Fruit fly (Drosophila melanogaster) whole organism, wandering third instar larva: ENCODE measurements around the gene comm.
A peak's percentile ranks its signal among the peaks of the same experiment; 100 is the strongest.

Experiments
- CG32264 ChIP-seq: fragments of 200-800 bp; sonication (Bioruptor generic); optimal IDR thresholded peaks from 2 replicates; lab custom pipeline; 2016; ENCODE audit warnings: missing biosample characterization, missing genetic modification characterization
- Dif ChIP-seq: fragments of 200-275, 200-300 bp; sonication (Bioruptor generic); optimal IDR thresholded peaks from 2 replicates; lab custom pipeline; 2018; ENCODE audit warnings: missing biosample characterization, missing genetic modification characterization; ENCODE audit not compliant: partially characterized antibody
- GATAd ChIP-seq: sonication (Bioruptor generic); optimal IDR thresholded peaks from 2 replicates; lab custom pipeline; 2016; ENCODE audit warnings: missing biosample characterization, missing genetic modification characterization
- HLH106 ChIP-seq: fragments of 200-800 bp; optimal IDR thresholded peaks from 3 replicates; lab custom pipeline; 2019; ENCODE audit warnings: missing biosample characterization, mild to moderate bottlenecking, missing genetic modification characterization, moderate library complexity
- Hnf4 ChIP-seq: fragments of 200-800 bp; sonication (Bioruptor generic); optimal IDR thresholded peaks from 2 replicates; lab custom pipeline; 2016; ENCODE audit warnings: missing biosample characterization, mild to moderate bottlenecking, missing genetic modification characterization
- Hr78 ChIP-seq: fragments of >200 bp; optimal IDR thresholded peaks from 2 replicates; lab custom pipeline; 2017; ENCODE audit warnings: missing biosample characterization, missing genetic modification characterization
- Jra ChIP-seq: sonication (Bioruptor generic); optimal IDR thresholded peaks from 2 replicates; lab custom pipeline; 2016; ENCODE audit warnings: missing biosample characterization, missing genetic modification characterization
- Mio ChIP-seq: sonication (Bioruptor generic); optimal IDR thresholded peaks from 2 replicates; lab custom pipeline; 2016; ENCODE audit warnings: missing biosample characterization, missing genetic modification characterization
- Myc ChIP-seq: fragments of >200 bp; optimal IDR thresholded peaks from 2 replicates; lab custom pipeline; 2017
- N ChIP-seq: fragments of >200 bp; optimal IDR thresholded peaks from 2 replicates; lab custom pipeline; 2018; ENCODE audit warnings: missing biosample characterization, missing external identifiers, missing genetic modification characterization
- OdsH ChIP-seq: fragments of 200-800 bp; sonication (Bioruptor generic); optimal IDR thresholded peaks from 2 replicates; lab custom pipeline; 2016; ENCODE audit warnings: missing biosample characterization, mild to moderate bottlenecking, missing genetic modification characterization
- Rel ChIP-seq, 2 experiments: fragments of 200-800 bp; sonication (Bioruptor generic) in 1 of 2; optimal IDR thresholded peaks; 2 replicates in 1 of 2; 3 replicates in 1 of 2; lab custom pipeline; 2016 to 2019; ENCODE audit warnings: mild to moderate bottlenecking in 2 of 2, missing biosample characterization in 2 of 2, missing genetic modification characterization in 2 of 2, moderate library complexity in 1 of 2
- Sp1 ChIP-seq: fragments of 200-800 bp; sonication (Bioruptor generic); optimal IDR thresholded peaks from 3 replicates; lab custom pipeline; 2019; ENCODE audit warnings: missing biosample characterization, mild to moderate bottlenecking, missing genetic modification characterization, moderate library complexity
- Vsx2 ChIP-seq: fragments of 200-300, 225-300 bp; sonication (Bioruptor generic); optimal IDR thresholded peaks from 2 replicates; lab custom pipeline; 2018; ENCODE audit warnings: missing biosample characterization, missing genetic modification characterization; ENCODE audit not compliant: partially characterized antibody
- brk ChIP-seq: fragments of 200-800 bp; sonication (Bioruptor generic); optimal IDR thresholded peaks from 2 replicates; lab custom pipeline; 2016; ENCODE audit warnings: missing biosample characterization, mild to moderate bottlenecking, missing genetic modification characterization
- dl ChIP-seq, 2 experiments: fragments of 175-275, 200-275 bp in 1 of 2; fragments of 200-275 bp in 1 of 2; sonication (Bioruptor generic); optimal IDR thresholded peaks; lab custom pipeline; 2018; ENCODE audit warnings: mild to moderate bottlenecking in 2 of 2, missing biosample characterization in 2 of 2, missing genetic modification characterization in 2 of 2, moderate library complexity in 2 of 2; ENCODE audit not compliant: partially characterized antibody in 2 of 2, insufficient read depth in 1 of 2
- dmrt93B ChIP-seq: fragments of 200-800 bp; sonication (Bioruptor generic); optimal IDR thresholded peaks from 2 replicates; lab custom pipeline; 2018; ENCODE audit warnings: missing biosample characterization, mild to moderate bottlenecking, missing genetic modification characterization
- dsf ChIP-seq: sonication (Bioruptor generic); optimal IDR thresholded peaks from 2 replicates; lab custom pipeline; 2016; ENCODE audit warnings: missing biosample characterization, missing genetic modification characterization, borderline replicate concordance
- fru ChIP-seq: fragments of 200-800 bp; sonication (Bioruptor generic); optimal IDR thresholded peaks from 3 replicates; lab custom pipeline; 2016; ENCODE audit warnings: missing biosample characterization, mild to moderate bottlenecking, missing genetic modification characterization
- h ChIP-seq: fragments of 200-800 bp; sonication (Bioruptor generic); optimal IDR thresholded peaks from 3 replicates; lab custom pipeline; 2016; ENCODE audit warnings: missing biosample characterization, mild to moderate bottlenecking, missing genetic modification characterization
- jim ChIP-seq: fragments of 175-275, 200-325 bp; sonication (Bioruptor generic); optimal IDR thresholded peaks from 2 replicates; lab custom pipeline; 2016; ENCODE audit warnings: missing biosample characterization, mild to moderate bottlenecking, missing genetic modification characterization
- lola ChIP-seq: fragments of >200 bp; optimal IDR thresholded peaks from 2 replicates; lab custom pipeline; 2017; ENCODE audit warnings: missing biosample characterization, missing genetic modification characterization
- pan ChIP-seq: fragments of >200 bp; optimal IDR thresholded peaks from 2 replicates; lab custom pipeline; 2017
- psq ChIP-seq: fragments of 200-800 bp; sonication (Bioruptor generic); optimal IDR thresholded peaks from 3 replicates; lab custom pipeline; 2017; ENCODE audit warnings: missing biosample characterization, mild to moderate bottlenecking, missing genetic modification characterization, moderate library complexity
- rgr ChIP-seq: fragments of 200-800 bp; sonication (Bioruptor generic); optimal IDR thresholded peaks from 3 replicates; lab custom pipeline; 2016; ENCODE audit warnings: missing biosample characterization, mild to moderate bottlenecking, missing genetic modification characterization
- sage ChIP-seq: fragments of 200-800 bp; sonication (Bioruptor generic); optimal IDR thresholded peaks from 2 replicates; lab custom pipeline; 2016; ENCODE audit warnings: missing biosample characterization, mild to moderate bottlenecking, missing genetic modification characterization
- sv ChIP-seq: fragments of 200-800 bp; sonication (Bioruptor generic); optimal IDR thresholded peaks from 3 replicates; lab custom pipeline; 2016; ENCODE audit warnings: missing biosample characterization, missing genetic modification characterization
- tai ChIP-seq: sonication (Bioruptor generic); optimal IDR thresholded peaks from 2 replicates; lab custom pipeline; 2016; ENCODE audit warnings: missing biosample characterization, missing genetic modification characterization
- usp ChIP-seq: fragments of >200 bp; optimal IDR thresholded peaks from 2 replicates; lab custom pipeline; 2017; ENCODE audit warnings: missing biosample characterization, missing genetic modification characterization
- woc ChIP-seq: sonication (Bioruptor generic); optimal IDR thresholded peaks from 2 replicates; lab custom pipeline; 2016; ENCODE audit warnings: missing biosample characterization, mild to moderate bottlenecking, missing genetic modification characterization

The comm gene

dm6 chr3L:15689518-15689917 is 38.7 kb downstream of the comm start:
- TF ChIP-seq lola (GFP tag; lab: Kevin White, UChicago): no peak
- TF ChIP-seq Vsx2 (GFP tag; lab: Kevin White, UChicago): no peak
- no peak for TF ChIP-seq dmrt93B (GFP tag; lab: Kevin White, UChicago)
- no peak for TF ChIP-seq brk (GFP tag; lab: Kevin White, UChicago)
- TF ChIP-seq CG32264 (GFP tag; lab: Kevin White, UChicago): no peak

- no peak for TF ChIP-seq h
- no peak for TF ChIP-seq Dif (GFP tag; lab: Kevin White, UChicago)
- TF ChIP-seq dl (GFP tag; optimal IDR thresholded peaks at IDR 0.05; lab: Kevin White, UChicago; ENCODE audit: insufficient read depth in 1 of 2, partially characterized antibody in 2 of 2): no peak
- no peak for TF ChIP-seq tai
- TF ChIP-seq Hr78 (GFP tag; lab: Kevin White, UChicago): no peak
- no peak for TF ChIP-seq Sp1
- no peak for TF ChIP-seq Hnf4 (GFP tag; lab: Kevin White, UChicago)
- no peak for TF ChIP-seq GATAd (GFP tag; lab: Kevin White, UChicago)
- TF ChIP-seq usp (GFP tag; lab: Kevin White, UChicago): no peak
- TF ChIP-seq Myc (lab: Kevin White, UChicago): no peak
These were observed 40.4 kb downstream of the comm start, which contains the start of gene CG34452 for dm6 chr3L:15687802-15688201. CG34452 (minus strand) TSS chr3L:15687902.

dm6 chr3L:15684017-15684416 is 44.2 kb downstream of the comm start:
- TF ChIP-seq psq (GFP tag; lab: Kevin White, UChicago) (no peak), dl (GFP tag; optimal IDR thresholded peaks at IDR 0.05; lab: Kevin White, UChicago; ENCODE audit: insufficient read depth in 1 of 2, partially characterized antibody in 2 of 2) (peak in 1 of 2 experiments; percentile 59), Vsx2 (GFP tag; lab: Kevin White, UChicago) (peak; percentile 43), Dif (GFP tag; lab: Kevin White, UChicago) (peak; percentile 43)

- no peak for TF ChIP-seq rgr (GFP tag; lab: Kevin White, UChicago)
- no peak for TF ChIP-seq Myc (lab: Kevin White, UChicago)
- TF ChIP-seq jim: no peak
- no peak for TF ChIP-seq HLH106 (tag; lab: Kevin White, UChicago)
- no peak for TF ChIP-seq pan (lab: Kevin White, UChicago)
- no peak for TF ChIP-seq brk (GFP tag; lab: Kevin White, UChicago)
- TF ChIP-seq dmrt93B (GFP tag; lab: Kevin White, UChicago): no peak
- TF ChIP-seq Jra: no peak
- no peak for TF ChIP-seq N (GFP tag; lab: Kevin White, UChicago)
- no peak for TF ChIP-seq dsf
- TF ChIP-seq Sp1: no peak
- TF ChIP-seq OdsH (GFP tag; lab: Kevin White, UChicago): no peak
- no peak for TF ChIP-seq Hnf4 (GFP tag; lab: Kevin White, UChicago)
- TF ChIP-seq GATAd (GFP tag; lab: Kevin White, UChicago): no peak
- TF ChIP-seq lola (GFP tag; lab: Kevin White, UChicago): no peak
- TF ChIP-seq Dif (GFP tag; lab: Kevin White, UChicago): no peak
- TF ChIP-seq dl (GFP tag; optimal IDR thresholded peaks at IDR 0.05; lab: Kevin White, UChicago; ENCODE audit: insufficient read depth in 1 of 2, partially characterized antibody in 2 of 2): no peak
- TF ChIP-seq sage: no peak
- TF ChIP-seq sv (GFP tag; lab: Kevin White, UChicago): no peak
These were observed 44.8 kb downstream of the comm start, which contains the start of the genes CG7579 and Pgant8 for dm6 chr3L:15683345-15683922. CG7579 (minus strand) TSS chr3L:15683445. Pgant8 (plus strand) TSS chr3L:15683872.

- TF ChIP-seq woc (GFP tag; lab: Kevin White, UChicago) (no peak), HLH106 (tag; lab: Kevin White, UChicago) (no peak), CG32264 (GFP tag; lab: Kevin White, UChicago) (no peak), lola (GFP tag; lab: Kevin White, UChicago) (no peak), Vsx2 (GFP tag; lab: Kevin White, UChicago) (no peak), Rel (GFP tag; optimal IDR thresholded peaks at IDR 0.05; lab: Kevin White, UChicago) (no peak), Rel (tag; optimal IDR thresholded peaks at IDR 0.05; lab: Kevin White, UChicago) (no peak), fru (no peak), Mio (GFP tag; lab: Kevin White, UChicago) (no peak), sv (GFP tag; lab: Kevin White, UChicago) (no peak), brk (GFP tag; lab: Kevin White, UChicago) (no peak), dl (GFP tag; optimal IDR thresholded peaks at IDR 0.05; lab: Kevin White, UChicago; ENCODE audit: insufficient read depth in 1 of 2, partially characterized antibody in 2 of 2) (no peak), sage (no peak), usp (GFP tag; lab: Kevin White, UChicago) (no peak), OdsH (GFP tag; lab: Kevin White, UChicago) (no peak), Hr78 (GFP tag; lab: Kevin White, UChicago) (no peak)
These were observed 48.8 kb downstream of the comm start, which contains the start of gene CG7304 for dm6 chr3L:15679420-15679819. CG7304 (plus strand) TSS chr3L:15679720.
